Worm (Caenorhabditis elegans): ENCODE results near the gene tofu-6.

- TF ChIP-seq nfya-1 (tag; optimal IDR thresholded peaks at IDR 0.05; ENCODE audit: borderline replicate concordance, insufficient read depth) = no peak
- TF ChIP-seq unc-62 (GFP tag; optimal IDR thresholded peaks at IDR 0.05) = no peak
- TF ChIP-seq egl-44 (GFP tag; IDR thresholded peaks at IDR 0.05) = no peak
- no peak for TF ChIP-seq nhr-179 (tag; optimal IDR thresholded peaks at IDR 0.05)
- no peak for TF ChIP-seq tbp1 (GFP tag; optimal IDR thresholded peaks at IDR 0.05)
- TF ChIP-seq pha-4 (tag; optimal IDR thresholded peaks at IDR 0.05) = no peak
Observed at ce11 chrII:5459534-5459933, 38.5 kb downstream of the tofu-6 start.

Data from whole organism, young adult.